Fruit fly (Drosophila melanogaster) whole organism, embryonic: ENCODE data around the gene Seipin.

Experiments
- CG10209 ChIP-seq: fragments of 200-800 bp; sonication (Bioruptor generic); optimal IDR thresholded peaks from 3 replicates; lab custom pipeline; 2017; ENCODE audit warnings: missing biosample characterization, mild to moderate bottlenecking, missing genetic modification characterization, missing genetic modification reagents
- CG10321 ChIP-seq: fragments of 200-800 bp; sonication (Bioruptor generic); IDR thresholded peaks from 2 replicates; pipeline ENCODE4 v1.3.6; 2022; ENCODE audit warnings: missing biosample characterization, missing genetic modification characterization
- CG10431 ChIP-seq: fragments of 200-800 bp; sonication (Bioruptor generic); optimal IDR thresholded peaks from 3 replicates; lab custom pipeline; 2018; ENCODE audit warnings: missing biosample characterization, mild to moderate bottlenecking, missing genetic modification characterization
- CG10462 ChIP-seq: fragments of 200-800 bp; sonication (Bioruptor generic); optimal IDR thresholded peaks from 2 replicates; lab custom pipeline; 2016; ENCODE audit warnings: missing biosample characterization, missing genetic modification characterization
- CG13123 ChIP-seq: fragments of 200-800 bp; sonication (Bioruptor generic); optimal IDR thresholded peaks from 2 replicates; lab custom pipeline; 2016; ENCODE audit warnings: missing biosample characterization, missing genetic modification characterization
- CG1603 ChIP-seq: fragments of 200-800 bp; sonication (Bioruptor generic); optimal IDR thresholded peaks from 2 replicates; lab custom pipeline; 2019; ENCODE audit warnings: missing biosample characterization, mild to moderate bottlenecking, missing genetic modification characterization, moderate library complexity
- CG17568 ChIP-seq: fragments of 200-800 bp; sonication (Bioruptor generic); optimal IDR thresholded peaks from 2 replicates; lab custom pipeline; 2018; ENCODE audit warnings: missing biosample characterization, mild to moderate bottlenecking, missing genetic modification characterization, moderate library complexity
- CG2120 ChIP-seq: fragments of 200-800 bp; sonication (Bioruptor generic); optimal IDR thresholded peaks from 3 replicates; lab custom pipeline; 2016; ENCODE audit warnings: missing biosample characterization, missing genetic modification characterization
- CG34422 ChIP-seq: fragments of 200-800 bp; sonication (Bioruptor generic); IDR thresholded peaks from 3 replicates; pipeline ENCODE4 v1.3.6; 2022; ENCODE audit warnings: missing biosample characterization, missing genetic modification characterization
- CG42726 ChIP-seq: fragments of 200-800 bp; sonication (Bioruptor generic); IDR thresholded peaks from 2 replicates; pipeline ENCODE4 v1.3.6; 2022; ENCODE audit warnings: missing biosample characterization, missing genetic modification characterization; ENCODE audit not compliant: partially characterized antibody
- CG4617 ChIP-seq: fragments of 200-800 bp; sonication (Bioruptor generic); optimal IDR thresholded peaks from 3 replicates; lab custom pipeline; 2016; ENCODE audit warnings: missing biosample characterization, missing genetic modification characterization, borderline replicate concordance
- CG4707 ChIP-seq: fragments of 200-800 bp; sonication (Bioruptor generic); optimal IDR thresholded peaks from 2 replicates; lab custom pipeline; 2018; ENCODE audit warnings: missing biosample characterization, mild to moderate bottlenecking, missing genetic modification characterization, moderate library complexity
- CG6654 ChIP-seq: fragments of 200-800 bp; sonication (Bioruptor generic); optimal IDR thresholded peaks from 2 replicates; lab custom pipeline; 2017; ENCODE audit warnings: missing biosample characterization, mild to moderate bottlenecking, missing genetic modification characterization
- CG6813 ChIP-seq: fragments of 200-800 bp; sonication (Bioruptor generic); optimal IDR thresholded peaks from 2 replicates; lab custom pipeline; 2017; ENCODE audit warnings: missing biosample characterization, missing genetic modification characterization, mild to moderate bottlenecking, moderate library complexity, missing genetic modification reagents
- CG6854 ChIP-seq: fragments of 200-800 bp; sonication (Bioruptor generic); optimal IDR thresholded peaks from 3 replicates; lab custom pipeline; 2017; ENCODE audit warnings: missing biosample characterization, mild to moderate bottlenecking, missing genetic modification characterization
- CoRest ChIP-seq: fragments of 200-800 bp; sonication (Bioruptor generic); optimal IDR thresholded peaks from 3 replicates; lab custom pipeline; 2018; ENCODE audit warnings: missing biosample characterization, mild to moderate bottlenecking, missing genetic modification characterization, moderate library complexity
- Dip3 ChIP-seq: fragments of 200-800 bp; sonication (Bioruptor generic); optimal IDR thresholded peaks from 3 replicates; lab custom pipeline; 2016; ENCODE audit warnings: missing biosample characterization, missing genetic modification characterization
- Dp ChIP-seq: fragments of 200-800 bp; sonication (Bioruptor generic); optimal IDR thresholded peaks from 2 replicates; lab custom pipeline; 2018; ENCODE audit warnings: missing biosample characterization, mild to moderate bottlenecking, missing genetic modification characterization, moderate library complexity
- Drgx ChIP-seq: fragments of 200-800 bp; sonication (Bioruptor generic); IDR thresholded peaks from 2 replicates; pipeline ENCODE4 v1.3.6; 2022; ENCODE audit warnings: missing biosample characterization, missing genetic modification characterization
- E2f2 ChIP-seq: fragments of 200-800 bp; sonication (Bioruptor generic); IDR thresholded peaks from 2 replicates; pipeline ENCODE4 v1.3.6; 2022; ENCODE audit warnings: missing biosample characterization, missing genetic modification characterization
- ERR ChIP-seq: fragments of 200-800 bp; sonication (Bioruptor generic); optimal IDR thresholded peaks from 2 replicates; lab custom pipeline; 2016; ENCODE audit warnings: missing biosample characterization, missing genetic modification characterization
- Fer2 ChIP-seq: fragments of 200-800 bp; sonication (Bioruptor generic); optimal IDR thresholded peaks from 2 replicates; lab custom pipeline; 2018; ENCODE audit warnings: missing biosample characterization, mild to moderate bottlenecking, missing genetic modification characterization, moderate library complexity
- Hmr ChIP-seq: fragments of 200-800 bp; sonication (Bioruptor generic); optimal IDR thresholded peaks from 3 replicates; lab custom pipeline; 2017; ENCODE audit warnings: mild to moderate bottlenecking, missing biosample characterization, missing genetic modification reagents, missing genetic modification characterization
- Hr39 ChIP-seq: fragments of >200 bp; optimal IDR thresholded peaks from 2 replicates; lab custom pipeline; 2017
- Hr51 ChIP-seq, 2 experiments: fragments of 200-800 bp; sonication (Bioruptor generic); optimal IDR thresholded peaks; 2 replicates in 1 of 2; 3 replicates in 1 of 2; lab custom pipeline; 2016 to 2018; ENCODE audit warnings: missing biosample characterization in 2 of 2, missing genetic modification characterization in 2 of 2, mild to moderate bottlenecking in 1 of 2, moderate library complexity in 1 of 2
- Mad ChIP-seq: fragments of 200-800 bp; sonication (Bioruptor generic); optimal IDR thresholded peaks from 2 replicates; lab custom pipeline; 2016; ENCODE audit warnings: missing biosample characterization, missing genetic modification characterization
- Spps ChIP-seq: fragments of 200-800 bp; sonication (Bioruptor generic); optimal IDR thresholded peaks from 2 replicates; lab custom pipeline; 2018; ENCODE audit warnings: missing biosample characterization, mild to moderate bottlenecking, missing genetic modification characterization
- Tbp ChIP-seq: fragments of >200 bp; optimal IDR thresholded peaks from 2 replicates; lab custom pipeline; 2018; ENCODE audit warnings: missing biosample characterization, missing genetic modification characterization
- al ChIP-seq: fragments of 200-800 bp; sonication (Bioruptor generic); IDR thresholded peaks from 2 replicates; pipeline ENCODE4 v1.3.6; 2022; ENCODE audit warnings: missing biosample characterization, missing genetic modification characterization
- bigmax ChIP-seq: fragments of 200-800 bp; sonication (Bioruptor generic); optimal IDR thresholded peaks from 2 replicates; lab custom pipeline; 2018; ENCODE audit warnings: missing biosample characterization, mild to moderate bottlenecking, missing genetic modification characterization
- bsh ChIP-seq, 2 experiments: fragments of 200-800 bp; sonication (Bioruptor generic); optimal IDR thresholded peaks; 2 replicates each; lab custom pipeline; 2017 to 2018; ENCODE audit warnings: mild to moderate bottlenecking in 2 of 2, missing biosample characterization in 2 of 2, missing genetic modification characterization in 2 of 2, moderate library complexity in 1 of 2
- ci ChIP-seq: fragments of 200-800 bp; sonication (Bioruptor generic); IDR thresholded peaks from 3 replicates; pipeline ENCODE4 v1.3.6; 2022; ENCODE audit warnings: missing biosample characterization, missing genetic modification characterization
- crp ChIP-seq, 2 experiments: fragments of 200-800 bp; sonication (Bioruptor generic); optimal IDR thresholded peaks; 2 replicates in 1 of 2; 3 replicates in 1 of 2; lab custom pipeline; 2017; ENCODE audit warnings: missing biosample characterization in 2 of 2, missing genetic modification characterization in 2 of 2, mild to moderate bottlenecking in 1 of 2, moderate library complexity in 1 of 2
- emc ChIP-seq: fragments of 200-800 bp; sonication (Bioruptor generic); optimal IDR thresholded peaks from 2 replicates; lab custom pipeline; 2016; ENCODE audit warnings: missing biosample characterization, missing genetic modification characterization
- ems ChIP-seq: fragments of 200-800 bp; sonication (Bioruptor generic); optimal IDR thresholded peaks from 3 replicates; lab custom pipeline; 2016; ENCODE audit warnings: missing biosample characterization, missing genetic modification characterization
- en ChIP-seq: fragments of 200-800 bp; sonication (Bioruptor generic); optimal IDR thresholded peaks from 2 replicates; lab custom pipeline; 2016; ENCODE audit warnings: missing biosample characterization, missing genetic modification characterization
- fd102C ChIP-seq: fragments of 200-800 bp; sonication (Bioruptor generic); optimal IDR thresholded peaks from 2 replicates; lab custom pipeline; 2018; ENCODE audit warnings: missing biosample characterization, mild to moderate bottlenecking, missing genetic modification characterization, moderate library complexity
- ftz-f1 ChIP-seq: fragments of 200-800 bp; sonication (Bioruptor generic); optimal IDR thresholded peaks from 2 replicates; lab custom pipeline; 2016; ENCODE audit warnings: missing biosample characterization, missing genetic modification characterization
- gcm ChIP-seq: fragments of 200-800 bp; sonication (Bioruptor generic); optimal IDR thresholded peaks from 2 replicates; lab custom pipeline; 2019; ENCODE audit warnings: missing biosample characterization, mild to moderate bottlenecking, missing genetic modification characterization, moderate library complexity
- ham ChIP-seq: fragments of 200-800 bp; sonication (Bioruptor generic); IDR thresholded peaks from 2 replicates; pipeline ENCODE4 v1.3.6; 2022; ENCODE audit warnings: missing biosample characterization, missing genetic modification characterization
- her ChIP-seq: fragments of 200-800 bp; sonication (Bioruptor generic); optimal IDR thresholded peaks from 2 replicates; lab custom pipeline; 2016; ENCODE audit warnings: missing biosample characterization, missing genetic modification characterization
- oc ChIP-seq: fragments of 200-800 bp; sonication (Bioruptor generic); optimal IDR thresholded peaks from 2 replicates; lab custom pipeline; 2018; ENCODE audit warnings: missing biosample characterization, mild to moderate bottlenecking, missing genetic modification characterization, moderate library complexity
- prd ChIP-seq, 3 experiments: fragments of >200 bp in 2 of 3; fragments of 200-800 bp in 1 of 3; sonication (Bioruptor generic) in 1 of 3; optimal IDR thresholded peaks in 2 of 3; IDR thresholded peaks in 1 of 3; 2 replicates in 2 of 3; 3 replicates in 1 of 3; pipeline versions ENCODE4 v1.3.6 to Lab custom; 2017 to 2022; ENCODE audit warnings: missing biosample characterization in 1 of 3, missing genetic modification characterization in 1 of 3
- psq ChIP-seq: fragments of 200-800 bp; sonication (Bioruptor generic); optimal IDR thresholded peaks from 2 replicates; lab custom pipeline; 2017; ENCODE audit warnings: missing biosample characterization, missing genetic modification characterization
- pum ChIP-seq: fragments of 200-800 bp; sonication (Bioruptor generic); optimal IDR thresholded peaks from 2 replicates; lab custom pipeline; 2016; ENCODE audit warnings: missing biosample characterization, missing genetic modification characterization
- repo ChIP-seq: fragments of 200-800 bp; sonication (Bioruptor generic); optimal IDR thresholded peaks from 2 replicates; lab custom pipeline; 2016; ENCODE audit warnings: missing biosample characterization, missing genetic modification characterization
- sens ChIP-seq: fragments of 200-800 bp; sonication (Bioruptor generic); peaks from one replicate; lab custom pipeline; 2016; ENCODE audit warnings: missing biosample characterization, missing genetic modification characterization
- sna ChIP-seq: fragments of 200-800 bp; sonication (Bioruptor generic); IDR thresholded peaks from 2 replicates; pipeline ENCODE4 v1.3.6; 2022; ENCODE audit warnings: missing biosample characterization, missing genetic modification characterization; ENCODE audit not compliant: partially characterized antibody
- sr ChIP-seq: fragments of 200-800 bp; sonication (Bioruptor generic); IDR thresholded peaks from 3 replicates; pipeline ENCODE4 v1.3.6; 2022; ENCODE audit warnings: missing biosample characterization, missing genetic modification characterization
- tna ChIP-seq: fragments of 200-800 bp; sonication (Bioruptor generic); IDR thresholded peaks from 2 replicates; pipeline ENCODE4 v1.3.6; 2022; ENCODE audit warnings: missing biosample characterization, missing genetic modification characterization; ENCODE audit not compliant: partially characterized antibody

Seipin gene

DNA sequence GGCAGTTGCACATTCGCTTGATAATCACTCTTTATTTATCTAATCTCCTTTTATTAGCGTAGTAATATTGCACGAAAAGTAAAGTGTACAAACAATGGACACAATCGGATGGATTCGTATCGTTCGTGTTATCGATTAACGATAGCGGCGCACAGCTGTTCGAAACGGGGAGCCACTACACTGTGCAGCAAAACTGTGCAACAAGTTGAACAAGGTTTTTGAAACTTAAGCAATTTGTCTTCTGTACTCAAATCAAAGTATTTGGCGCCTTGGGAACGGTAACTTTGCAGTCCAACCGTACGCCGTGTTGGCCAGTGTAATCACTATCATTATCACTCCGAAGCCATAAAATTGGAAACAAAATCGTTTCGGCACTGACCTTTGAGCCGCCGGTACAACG is at the start of gene Seipin, which contains the start of gene Tsp3A (continued):
- TF ChIP-seq fd102C (GFP tag; lab: Kevin White, UChicago) (no peak), her (GFP tag; lab: Kevin White, UChicago) (peak; percentile 85), sens (GFP tag; lab: Kevin White, UChicago) (peak; percentile 89), gcm (GFP tag; lab: Kevin White, UChicago) (peak; percentile 67), CG13123 (GFP tag; lab: Kevin White, UChicago) (peak; percentile 33), ftz-f1 (GFP tag; lab: Kevin White, UChicago) (peak; percentile 65), Fer2 (tag; lab: Kevin White, UChicago) (peak; percentile 65), CG2120 (GFP tag; lab: Kevin White, UChicago) (peak; percentile 94), CG6813 (GFP tag; lab: Kevin White, UChicago) (peak; percentile 80), CG17568 (no peak), CG34422 (GFP tag; lab: Robert Waterston, UW) (peak; percentile 94), bsh (GFP tag; optimal IDR thresholded peaks at IDR 0.05; lab: Kevin White, UChicago) (peak; percentile 68 to 78), emc (GFP tag; lab: Kevin White, UChicago) (peak; percentile 75), ERR (peak; percentile 82), CG10462 (GFP tag; lab: Kevin White, UChicago) (peak; percentile 46), pum (GFP tag; lab: Kevin White, UChicago) (peak; percentile 57), bigmax (GFP tag; lab: Kevin White, UChicago) (no peak), ham (GFP tag; lab: Robert Waterston, UW) (0 out of 2 replicates have a peak, but pooled peaks have one; percentile 24), crp (GFP tag; optimal IDR thresholded peaks at IDR 0.05; lab: Kevin White, UChicago) (peak; percentile 38 to 87), CG4617 (peak; percentile 73), oc (tag; lab: Kevin White, UChicago) (no peak), Hmr (GFP tag; lab: Kevin White, UChicago) (peak; percentile 91), Drgx (GFP tag; lab: Robert Waterston, UW) (peak; percentile 86), Dp (GFP tag; lab: Kevin White, UChicago) (peak; percentile 28), al (peak; percentile 80), CG6854 (GFP tag; lab: Kevin White, UChicago) (peak; percentile 86), CG10209 (peak; percentile 80), CG1603 (tag; lab: Kevin White, UChicago) (peak; percentile 90), CG42726 (GFP tag; lab: Robert Waterston, UW) (no peak), ci (peak; percentile 92), Hr51 (GFP tag; optimal IDR thresholded peaks at IDR 0.05; lab: Kevin White, UChicago) (peak; percentile 68 to 83), E2f2 (GFP tag; lab: Robert Waterston, UW) (peak; percentile 71), Spps (tag; lab: Kevin White, UChicago) (no peak), repo (GFP tag; lab: Kevin White, UChicago) (peak; percentile 63), Dip3 (peak; percentile 87), ems (GFP tag; lab: Kevin White, UChicago) (peak; percentile 76), tna (GFP tag; lab: Robert Waterston, UW) (peak; percentile 27; the same call in 1 of the 2 replicates), CG4707 (GFP tag; lab: Kevin White, UChicago) (peak; percentile 39), sna (peak; percentile 44), CG10431 (peak; percentile 5), sr (peak; percentile 55; the same call in 2 of the 3 replicates), en (GFP tag; lab: Kevin White, UChicago) (peak; percentile 52), prd (optimal IDR thresholded peaks at IDR 0.05; lab: Kevin White, UChicago) (no peak), prd (GFP tag; IDR thresholded peaks at IDR 0.05; lab: Robert Waterston, UW) (peak; percentile 88), CG6654 (peak; percentile 42), CG10321 (GFP tag; lab: Robert Waterston, UW) (peak; percentile 62; the same call in 1 of the 2 replicates), CoRest (tag; lab: Kevin White, UChicago) (peak; percentile 82), Hr39 (no peak), Mad (peak; percentile 78), psq (GFP tag; lab: Kevin White, UChicago) (peak; percentile 4), Tbp (GFP tag; lab: Kevin White, UChicago) (no peak)
